Fruit fly (Drosophila melanogaster) whole organism, embryonic: ENCODE measurements around the gene CG31265.

ENCODE experiments used
- Atf6 ChIP-seq: fragments of 200-800 bp; sonication (Bioruptor generic); IDR thresholded peaks from 2 replicates; pipeline ENCODE4 v1.3.6; 2022; ENCODE audit warnings: missing biosample characterization, missing genetic modification characterization
- CG10274 ChIP-seq: fragments of 200-800 bp; sonication (Bioruptor generic); optimal IDR thresholded peaks from 3 replicates; lab custom pipeline; 2017; ENCODE audit warnings: missing biosample characterization, mild to moderate bottlenecking, missing genetic modification characterization
- CG10321 ChIP-seq: fragments of 200-800 bp; sonication (Bioruptor generic); IDR thresholded peaks from 2 replicates; pipeline ENCODE4 v1.3.6; 2022; ENCODE audit warnings: missing biosample characterization, missing genetic modification characterization
- CG10366 ChIP-seq: fragments of 200-800 bp; sonication (Bioruptor generic); IDR thresholded peaks from 2 replicates; pipeline ENCODE4 v1.3.6; 2022; ENCODE audit warnings: missing biosample characterization, missing genetic modification characterization
- CG11093 ChIP-seq: fragments of 200-800 bp; sonication (Bioruptor generic); IDR thresholded peaks from 3 replicates; pipeline ENCODE4 v1.3.6; 2022; ENCODE audit warnings: missing biosample characterization, missing genetic modification characterization
- CG15479 ChIP-seq: fragments of 200-800 bp; sonication (Bioruptor generic); optimal IDR thresholded peaks from 3 replicates; lab custom pipeline; 2019; ENCODE audit warnings: missing biosample characterization, mild to moderate bottlenecking, missing genetic modification characterization, moderate library complexity
- CG15514 ChIP-seq: fragments of 200-800 bp; sonication (Bioruptor generic); optimal IDR thresholded peaks from 3 replicates; lab custom pipeline; 2017; ENCODE audit warnings: missing biosample characterization, missing genetic modification characterization, mild to moderate bottlenecking, moderate library complexity, missing genetic modification reagents
- CG2712 ChIP-seq: fragments of 200-800 bp; optimal IDR thresholded peaks from 3 replicates; lab custom pipeline; 2019; ENCODE audit warnings: missing biosample characterization, mild to moderate bottlenecking, missing genetic modification characterization, moderate library complexity
- CG6813 ChIP-seq: fragments of 200-800 bp; sonication (Bioruptor generic); optimal IDR thresholded peaks from 2 replicates; lab custom pipeline; 2017; ENCODE audit warnings: missing biosample characterization, missing genetic modification characterization, mild to moderate bottlenecking, moderate library complexity, missing genetic modification reagents
- CG7372 ChIP-seq: fragments of 200-800 bp; sonication (Bioruptor generic); IDR thresholded peaks from 2 replicates; pipeline ENCODE4 v1.3.6; 2022; ENCODE audit warnings: missing biosample characterization, missing genetic modification characterization
- CHES-1-like ChIP-seq: fragments of 200-800 bp; sonication (Bioruptor generic); optimal IDR thresholded peaks from 2 replicates; lab custom pipeline; 2016; ENCODE audit warnings: missing biosample characterization, missing genetic modification characterization
- Camta ChIP-seq: fragments of 200-800 bp; sonication (Bioruptor generic); optimal IDR thresholded peaks from 2 replicates; lab custom pipeline; 2016; ENCODE audit warnings: missing biosample characterization, missing genetic modification characterization
- D ChIP-seq, 2 experiments: fragments of 200-800 bp in 1 of 2; fragments of >200 bp in 1 of 2; sonication (Bioruptor generic) in 1 of 2; optimal IDR thresholded peaks; 2 replicates in 1 of 2; 3 replicates in 1 of 2; lab custom pipeline; 2017; ENCODE audit warnings: mild to moderate bottlenecking in 1 of 2, missing biosample characterization in 1 of 2, missing genetic modification characterization in 1 of 2, missing genetic modification reagents in 1 of 2
- Deaf1 ChIP-seq: fragments of 200-800 bp; optimal IDR thresholded peaks from 3 replicates; lab custom pipeline; 2019; ENCODE audit warnings: missing biosample characterization, mild to moderate bottlenecking, missing genetic modification characterization, moderate library complexity
- Fer1 ChIP-seq: fragments of 200-800 bp; sonication (Bioruptor generic); optimal IDR thresholded peaks from 2 replicates; lab custom pipeline; 2017; ENCODE audit warnings: missing biosample characterization, mild to moderate bottlenecking, missing genetic modification characterization
- H15 ChIP-seq: fragments of 200-800 bp; sonication (Bioruptor generic); IDR thresholded peaks from 3 replicates; pipeline ENCODE4 v1.3.6; 2022; ENCODE audit warnings: missing biosample characterization, missing genetic modification characterization
- HHEX ChIP-seq: fragments of 200-800 bp; sonication (Bioruptor generic); optimal IDR thresholded peaks from 3 replicates; lab custom pipeline; 2017; ENCODE audit warnings: missing biosample characterization, mild to moderate bottlenecking, missing genetic modification characterization, missing genetic modification reagents
- Hr51 ChIP-seq, 2 experiments: fragments of 200-800 bp; sonication (Bioruptor generic); optimal IDR thresholded peaks; 2 replicates in 1 of 2; 3 replicates in 1 of 2; lab custom pipeline; 2016 to 2018; ENCODE audit warnings: missing biosample characterization in 2 of 2, missing genetic modification characterization in 2 of 2, mild to moderate bottlenecking in 1 of 2, moderate library complexity in 1 of 2
- Mad ChIP-seq: fragments of 200-800 bp; sonication (Bioruptor generic); optimal IDR thresholded peaks from 2 replicates; lab custom pipeline; 2016; ENCODE audit warnings: missing biosample characterization, missing genetic modification characterization
- Myb ChIP-seq: fragments of 200-800 bp; sonication (Bioruptor generic); optimal IDR thresholded peaks from 2 replicates; lab custom pipeline; 2016; ENCODE audit warnings: missing biosample characterization, missing genetic modification characterization
- Neu2 ChIP-seq: fragments of 200-800 bp; sonication (Bioruptor generic); optimal IDR thresholded peaks from 3 replicates; lab custom pipeline; 2016; ENCODE audit warnings: missing biosample characterization, missing genetic modification characterization, borderline replicate concordance
- Oli ChIP-seq: fragments of 200-800 bp; sonication (Bioruptor generic); optimal IDR thresholded peaks from 2 replicates; lab custom pipeline; 2018; ENCODE audit warnings: missing biosample characterization, mild to moderate bottlenecking, missing genetic modification characterization, moderate library complexity
- Poxn ChIP-seq: fragments of 200-800 bp; sonication (Bioruptor generic); IDR thresholded peaks from 2 replicates; pipeline ENCODE4 v1.3.6; 2022; ENCODE audit warnings: missing biosample characterization, missing genetic modification characterization
- Usf ChIP-seq: fragments of 200-800 bp; sonication (Bioruptor generic); optimal IDR thresholded peaks from 2 replicates; lab custom pipeline; 2017; ENCODE audit warnings: missing genotype, missing biosample characterization, missing genetic modification characterization
- Vsx1 ChIP-seq: fragments of 200-800 bp; sonication (Bioruptor generic); optimal IDR thresholded peaks from 2 replicates; lab custom pipeline; 2017; ENCODE audit warnings: missing biosample characterization, mild to moderate bottlenecking, missing genetic modification characterization, missing genetic modification reagents
- Xbp1 ChIP-seq: fragments of 200-800 bp; sonication (Bioruptor generic); optimal IDR thresholded peaks from 3 replicates; lab custom pipeline; 2016; ENCODE audit warnings: missing biosample characterization, mild to moderate bottlenecking, missing genetic modification characterization
- YL-1 ChIP-seq: fragments of 200-800 bp; sonication (Bioruptor generic); optimal IDR thresholded peaks from 3 replicates; lab custom pipeline; 2017; ENCODE audit warnings: missing biosample characterization, mild to moderate bottlenecking, missing genetic modification characterization
- bigmax ChIP-seq: fragments of 200-800 bp; sonication (Bioruptor generic); optimal IDR thresholded peaks from 2 replicates; lab custom pipeline; 2018; ENCODE audit warnings: missing biosample characterization, mild to moderate bottlenecking, missing genetic modification characterization
- btn ChIP-seq: fragments of 200-800 bp; sonication (Bioruptor generic); optimal IDR thresholded peaks from 2 replicates; lab custom pipeline; 2016; ENCODE audit warnings: missing biosample characterization, missing genetic modification characterization
- cato ChIP-seq: fragments of 200-800 bp; sonication (Bioruptor generic); optimal IDR thresholded peaks from 2 replicates; lab custom pipeline; 2016; ENCODE audit warnings: missing biosample characterization, missing genetic modification characterization, borderline replicate concordance
- chm ChIP-seq: fragments of 200-800 bp; sonication (Bioruptor generic); IDR thresholded peaks from 2 replicates; pipeline ENCODE4 v1.3.6; 2022; ENCODE audit warnings: missing biosample characterization, missing genetic modification characterization
- danr ChIP-seq: fragments of 200-800 bp; sonication (Bioruptor generic); IDR thresholded peaks from 2 replicates; pipeline ENCODE4 v1.3.6; 2022; ENCODE audit warnings: missing biosample characterization, missing genetic modification characterization
- dpn ChIP-seq, 2 experiments: fragments of 200-800 bp; sonication (Bioruptor generic); optimal IDR thresholded peaks; 3 replicates each; lab custom pipeline; 2016; ENCODE audit warnings: missing biosample characterization in 2 of 2, missing genetic modification characterization in 2 of 2
- fd96Cb ChIP-seq: fragments of 200-800 bp; sonication (Bioruptor generic); optimal IDR thresholded peaks from 2 replicates; lab custom pipeline; 2018; ENCODE audit warnings: missing biosample characterization, mild to moderate bottlenecking, missing genetic modification characterization, moderate library complexity
- gfzf ChIP-seq: fragments of 200-800 bp; sonication (Bioruptor generic); optimal IDR thresholded peaks from 2 replicates; lab custom pipeline; 2016; ENCODE audit warnings: missing biosample characterization, mild to moderate bottlenecking, missing genetic modification characterization, moderate library complexity
- jigr1 ChIP-seq: fragments of 200-800 bp; sonication (Bioruptor generic); IDR thresholded peaks from 3 replicates; pipeline ENCODE4 v1.3.6; 2022; ENCODE audit warnings: missing biosample characterization, missing genetic modification characterization
- lov ChIP-seq, 2 experiments: fragments of 200-800 bp in 1 of 2; fragments of >200 bp in 1 of 2; sonication (Bioruptor generic) in 1 of 2; IDR thresholded peaks in 1 of 2; optimal IDR thresholded peaks in 1 of 2; 2 replicates in 1 of 2; 3 replicates in 1 of 2; pipeline versions ENCODE4 v1.3.6 to Lab custom; 2017 to 2022; ENCODE audit warnings: missing biosample characterization in 1 of 2, missing genetic modification characterization in 1 of 2
- mld ChIP-seq: fragments of 200-800 bp; sonication (Bioruptor generic); IDR thresholded peaks from 3 replicates; pipeline ENCODE4 v1.3.6; 2022; ENCODE audit warnings: missing biosample characterization, missing genetic modification characterization; ENCODE audit not compliant: partially characterized antibody
- pb ChIP-seq: fragments of 200-800 bp; sonication (Bioruptor generic); optimal IDR thresholded peaks from 3 replicates; lab custom pipeline; 2016; ENCODE audit warnings: missing biosample characterization, missing genetic modification characterization
- pfk ChIP-seq: fragments of 200-800 bp; sonication (Bioruptor generic); optimal IDR thresholded peaks from 2 replicates; lab custom pipeline; 2018; ENCODE audit warnings: missing biosample characterization, mild to moderate bottlenecking, missing genetic modification characterization, moderate library complexity
- phol ChIP-seq: fragments of 200-800 bp; sonication (Bioruptor generic); optimal IDR thresholded peaks from 3 replicates; lab custom pipeline; 2018; ENCODE audit warnings: missing biosample characterization, mild to moderate bottlenecking, missing genetic modification characterization, moderate library complexity
- pita ChIP-seq: fragments of 200-800 bp; sonication (Bioruptor generic); optimal IDR thresholded peaks from 2 replicates; lab custom pipeline; 2017; ENCODE audit warnings: missing biosample characterization, mild to moderate bottlenecking, missing genetic modification characterization
- row ChIP-seq: fragments of 200-800 bp; sonication (Bioruptor generic); IDR thresholded peaks from 3 replicates; pipeline ENCODE4 v1.3.6; 2022; ENCODE audit warnings: missing biosample characterization, missing genetic modification characterization
- sens-2 ChIP-seq: fragments of 200-800 bp; sonication (Bioruptor generic); IDR thresholded peaks from 2 replicates; pipeline ENCODE4 v1.3.6; 2022; ENCODE audit warnings: missing biosample characterization, missing genetic modification characterization
- sisA ChIP-seq: fragments of 200-800 bp; sonication (Bioruptor generic); IDR thresholded peaks from 2 replicates; pipeline ENCODE4 v1.3.6; 2022; ENCODE audit warnings: missing biosample characterization, missing genetic modification characterization
- stc ChIP-seq: fragments of 200-800 bp; sonication (Bioruptor generic); IDR thresholded peaks from 2 replicates; pipeline ENCODE4 v1.3.6; 2022; ENCODE audit warnings: missing biosample characterization, missing genetic modification characterization
- trh ChIP-seq: fragments of 200-800 bp; sonication (Bioruptor generic); optimal IDR thresholded peaks from 2 replicates; lab custom pipeline; 2016; ENCODE audit warnings: missing biosample characterization, missing genetic modification characterization
- twi ChIP-seq: fragments of 200-800 bp; optimal IDR thresholded peaks from 2 replicates; lab custom pipeline; 2019; ENCODE audit warnings: missing biosample characterization, mild to moderate bottlenecking, missing genetic modification characterization, moderate library complexity

CG31265 gene

dm6 chr3R:17151376-17152026, 23.5 kb downstream of the CG31265 start, which contains the start of gene CG5292 (continued):
- TF ChIP-seq H15 (peak; percentile 30; the same call in 1 of the 3 replicates), stc (GFP tag; lab: Robert Waterston, UW) (peak; percentile 58), trh (peak; percentile 21), cato (GFP tag; lab: Kevin White, UChicago) (no peak), HHEX (peak; percentile 29), Camta (peak; percentile 22), pita (GFP tag; lab: Kevin White, UChicago) (no peak), twi (tag; lab: Kevin White, UChicago) (no peak), CG10366 (GFP tag; lab: Robert Waterston, UW) (peak; percentile 73), CG10274 (GFP tag; lab: Kevin White, UChicago) (no peak), lov (optimal IDR thresholded peaks at IDR 0.05; lab: Kevin White, UChicago) (no peak), lov (GFP tag; IDR thresholded peaks at IDR 0.05; lab: Robert Waterston, UW) (0 out of 3 replicates have a peak, but pooled peaks have one; percentile 42), fd96Cb (tag; lab: Kevin White, UChicago) (no peak), phol (tag; lab: Kevin White, UChicago) (peak; percentile 56), pfk (GFP tag; lab: Kevin White, UChicago) (no peak), sisA (GFP tag; lab: Robert Waterston, UW) (peak; percentile 23; the same call in 1 of the 2 replicates), Xbp1 (peak; percentile 64), CG2712 (peak; percentile 75), Usf (GFP tag; lab: Kevin White, UChicago) (no peak), CG10321 (GFP tag; lab: Robert Waterston, UW) (no peak), Oli (tag; lab: Kevin White, UChicago) (peak; percentile 33), mld (GFP tag; lab: Robert Waterston, UW) (peak; percentile 56; the same call in 1 of the 3 replicates), CG15514 (GFP tag; lab: Kevin White, UChicago) (peak; percentile 37), CG7372 (GFP tag; lab: Robert Waterston, UW) (0 out of 2 replicates have a peak, but pooled peaks have one; percentile 37), pb (GFP tag; lab: Kevin White, UChicago) (peak; percentile 33), Fer1 (GFP tag; lab: Kevin White, UChicago) (no peak), D (optimal IDR thresholded peaks at IDR 0.05; lab: Kevin White, UChicago) (no peak), D (GFP tag; optimal IDR thresholded peaks at IDR 0.05; lab: Kevin White, UChicago) (peak; percentile 39), bigmax (GFP tag; lab: Kevin White, UChicago) (no peak), btn (GFP tag; lab: Kevin White, UChicago) (no peak), chm (GFP tag; lab: Robert Waterston, UW) (0 out of 2 replicates have a peak, but pooled peaks have one; percentile 8), jigr1 (GFP tag; lab: Robert Waterston, UW) (no peak), sens-2 (GFP tag; lab: Robert Waterston, UW) (no peak), row (GFP tag; lab: Robert Waterston, UW) (peak; percentile 89), Atf6 (GFP tag; lab: Robert Waterston, UW) (no peak; the same call in 1 of the 2 replicates), Hr51 (GFP tag; optimal IDR thresholded peaks at IDR 0.05; lab: Kevin White, UChicago) (peak; percentile 44 to 59), CHES-1-like (no peak), danr (GFP tag; lab: Robert Waterston, UW) (no peak), Vsx1 (GFP tag; lab: Kevin White, UChicago) (no peak), Deaf1 (tag; lab: Kevin White, UChicago) (no peak), CG6813 (GFP tag; lab: Kevin White, UChicago) (no peak), YL-1 (GFP tag; lab: Kevin White, UChicago) (peak; percentile 72), Myb (GFP tag; lab: Kevin White, UChicago) (no peak), dpn (GFP tag; optimal IDR thresholded peaks at IDR 0.05; lab: Kevin White, UChicago) (peak; percentile 42 to 67), CG15479 (GFP tag; lab: Kevin White, UChicago) (no peak), gfzf (no peak), Neu2 (no peak), Mad (GFP tag; lab: Kevin White, UChicago) (peak; percentile 31), Poxn (GFP tag; lab: Robert Waterston, UW) (no peak), CG11093 (GFP tag; lab: Robert Waterston, UW) (no peak)
